Fruit fly (Drosophila melanogaster): Measurements from ENCODE around the gene Amt.
A peak's percentile ranks its signal among the peaks of the same experiment; 100 is the strongest.

The Amt gene

dm6 chr3R:15275158-15275623, 26.3 kb upstream of the Amt start, which contains the start of the genes Cp190 and CG4338 (continued):
- TF ChIP-seq bcd (GFP tag; optimal IDR thresholded peaks at IDR 0.05) (peak; percentile 97), bigmax (GFP tag; optimal IDR thresholded peaks at IDR 0.05) (peak; percentile 72), sob (GFP tag; IDR thresholded peaks at IDR 0.05) (peak; percentile 96), CG11560 (tag; IDR thresholded peaks at IDR 0.05) (peak; percentile 90), Atf3 (GFP tag; optimal IDR thresholded peaks at IDR 0.05) (peak; percentile 84), CG5953 (GFP tag; IDR thresholded peaks at IDR 0.05) (peak; percentile 89), GATAe (GFP tag; conservative IDR thresholded peaks at IDR 0.05) (peak; percentile 80), ab (GFP tag; optimal IDR thresholded peaks at IDR 0.05) (no peak), CG33213 (GFP tag; optimal IDR thresholded peaks at IDR 0.05) (peak; percentile 85), Ssrp (tag; optimal IDR thresholded peaks at IDR 0.05) (peak; percentile 99), cg (GFP tag; optimal IDR thresholded peaks at IDR 0.05) (peak; percentile 10), wor (GFP tag; IDR thresholded peaks at IDR 0.05) (peak; percentile 95), TFAM (GFP tag; optimal IDR thresholded peaks at IDR 0.05) (peak; percentile 86), btn (GFP tag; optimal IDR thresholded peaks at IDR 0.05) (peak; percentile 35), CG9215 (GFP tag; IDR thresholded peaks at IDR 0.05) (peak; percentile 97), Ptx1 (GFP tag; IDR thresholded peaks at IDR 0.05) (peak; percentile 98), CG15696 (tag; optimal IDR thresholded peaks at IDR 0.05) (peak; percentile 99), Fer1 (GFP tag; optimal IDR thresholded peaks at IDR 0.05) (peak; percentile 98), croc (GFP tag; conservative IDR thresholded peaks at IDR 0.05) (peak; percentile 97), CG17359 (tag; optimal IDR thresholded peaks at IDR 0.05) (peak; percentile 98), CG2875 (GFP tag; optimal IDR thresholded peaks at IDR 0.05) (peak; percentile 94), CG8388 (GFP tag; optimal IDR thresholded peaks at IDR 0.05) (peak; percentile 98), gt (GFP tag; IDR thresholded peaks at IDR 0.05) (peak; percentile 91), Usf (GFP tag; optimal IDR thresholded peaks at IDR 0.05) (peak; percentile 95), Atf-2 (GFP tag; optimal IDR thresholded peaks at IDR 0.05) (peak; percentile 91), mld (GFP tag; IDR thresholded peaks at IDR 0.05; ENCODE audit: partially characterized antibody) (peak; percentile 45; the same call in 1 of the 3 replicates), CG14050 (GFP tag; IDR thresholded peaks at IDR 0.05) (peak; percentile 91), CG3726 (GFP tag; IDR thresholded peaks at IDR 0.05) (peak; percentile 96), eyg (GFP tag; optimal IDR thresholded peaks at IDR 0.05) (peak; percentile 78), Adf1 (GFP tag; IDR thresholded peaks at IDR 0.05) (peak; percentile 79), amos (GFP tag; IDR thresholded peaks at IDR 0.05; ENCODE audit: partially characterized antibody) (peak; percentile 88), Dad (GFP tag; optimal IDR thresholded peaks at IDR 0.05) (peak; percentile 87), CG17328 (GFP tag; IDR thresholded peaks at IDR 0.05) (peak; percentile 96), CG7987 (GFP tag; optimal IDR thresholded peaks at IDR 0.05) (peak; percentile 87), Dip2 (GFP tag; IDR thresholded peaks at IDR 0.05) (peak; percentile 75), CG12155 (GFP tag; optimal IDR thresholded peaks at IDR 0.05) (peak; percentile 97), hbn (GFP tag; IDR thresholded peaks at IDR 0.05; ENCODE audit: partially characterized antibody) (peak; percentile 58), dm (GFP tag; optimal IDR thresholded peaks at IDR 0.05) (peak; percentile 89), hth (optimal IDR thresholded peaks at IDR 0.05) (no peak), CG13775 (GFP tag; optimal IDR thresholded peaks at IDR 0.05) (peak; percentile 99), CG8478 (optimal IDR thresholded peaks at IDR 0.05) (no peak), ftz-f1 (GFP tag; optimal IDR thresholded peaks at IDR 0.05) (peak; percentile 63), p53 (GFP tag; optimal IDR thresholded peaks at IDR 0.05) (peak; percentile 55), CG15269 (tag; optimal IDR thresholded peaks at IDR 0.05) (peak; percentile 99), ken (GFP tag; IDR thresholded peaks at IDR 0.05) (peak; percentile 92), Xbp1 (GFP tag; optimal IDR thresholded peaks at IDR 0.05) (peak; percentile 98), CG6813 (GFP tag; optimal IDR thresholded peaks at IDR 0.05) (peak; percentile 94), vfl (GFP tag; optimal IDR thresholded peaks at IDR 0.05) (peak; percentile 96), Gug (GFP tag; IDR thresholded peaks at IDR 0.05) (peak; percentile 92), Hr39 (optimal IDR thresholded peaks at IDR 0.05) (no peak), en (GFP tag; optimal IDR thresholded peaks at IDR 0.05) (peak; percentile 44), tin (GFP tag; optimal IDR thresholded peaks at IDR 0.05) (peak; percentile 98), Atf6 (GFP tag; IDR thresholded peaks at IDR 0.05) (peak; percentile 97)

Data from whole organism, embryonic.